Worm (Caenorhabditis elegans) whole organism, dauer: ENCODE results near the gene clec-39.

Source experiments
- unc-62 ChIP-seq: sonication (generic microtip); optimal IDR thresholded peaks from 2 replicates; lab custom pipeline; 2017; ENCODE audit warnings: missing biosample characterization, missing genetic modification reagents, missing genetic modification characterization

Gene clec-39

DNA sequence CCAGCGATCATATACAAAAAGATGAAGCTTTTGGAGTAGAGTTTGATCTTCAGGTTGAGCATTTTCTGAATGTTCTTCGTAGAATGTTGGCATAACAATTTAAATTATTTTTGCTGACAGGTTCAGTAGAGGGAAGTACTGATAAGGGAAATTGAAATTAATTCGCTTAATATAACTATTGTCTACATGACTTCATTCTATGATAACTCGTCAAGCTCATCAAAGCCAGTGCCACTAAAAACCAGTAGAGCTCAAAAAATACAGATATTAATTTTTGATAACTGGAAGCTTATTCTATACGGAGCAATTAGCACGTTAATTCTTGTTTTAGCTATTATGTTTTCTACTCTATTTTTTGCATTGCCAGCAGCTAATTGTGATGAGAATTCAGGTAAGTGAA is at the start of gene clec-39, which contains the start of gene clec-29:
TSS of gene clec-39 (plus strand) at position 169 of the 400 bp plus-strand sequence.
TSS of gene clec-29 (minus strand) at position 101 of the 400 bp plus-strand sequence.
- TF ChIP-seq unc-62 (GFP tag; lab: Kevin White, UChicago): no peak

DNA sequence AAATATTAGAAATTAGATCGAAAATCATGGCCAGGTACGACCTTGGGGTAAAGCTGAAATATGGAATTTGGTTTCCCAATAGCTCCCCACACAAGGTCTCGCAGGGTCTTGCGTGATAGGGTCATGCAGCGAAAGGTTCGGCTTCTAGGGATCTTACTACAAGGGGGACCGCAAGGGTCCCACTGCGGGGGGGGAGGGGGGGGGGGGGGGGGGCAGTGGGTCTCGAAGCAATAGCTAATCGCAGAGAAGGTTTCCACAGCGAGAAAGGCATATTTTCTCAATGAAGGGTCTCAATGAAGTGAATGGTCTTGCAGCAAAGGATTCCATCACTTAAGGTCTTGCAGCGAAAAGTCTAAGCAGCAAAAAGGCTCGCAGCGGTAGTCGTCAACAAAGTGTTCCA is 46.1 kb upstream of the clec-39 start:
- TF ChIP-seq unc-62 (GFP tag; lab: Kevin White, UChicago): no peak

DNA sequence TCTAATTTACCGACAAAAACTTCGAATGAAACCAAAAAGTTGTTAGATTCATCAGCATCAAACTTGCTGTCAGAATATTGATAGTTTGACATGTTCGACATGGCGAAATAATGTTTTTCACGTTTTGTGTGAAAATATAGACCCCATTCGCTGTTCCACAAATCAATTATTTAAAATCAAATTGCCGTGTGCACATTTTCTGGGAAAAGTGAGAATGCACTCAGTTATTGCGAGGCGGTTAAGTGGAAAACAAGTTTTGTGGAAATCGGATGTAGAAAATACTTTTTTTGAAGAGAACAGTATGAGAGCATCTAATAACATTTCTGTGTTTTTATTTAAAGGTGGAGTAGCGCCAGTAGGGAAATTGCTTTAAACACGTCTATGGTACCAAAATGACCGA is 45.3 kb upstream of the clec-39 start, which contains the start of gene srw-42:
TSS of gene srw-42 (minus strand) at position 101 of the 400 bp plus-strand sequence.
- no peak for TF ChIP-seq unc-62 (GFP tag; lab: Kevin White, UChicago)

ce11 chrV:16694538-16694937 is 44.5 kb upstream of the clec-39 start, which contains the start of gene srz-101:
TSS of gene srz-101 (plus strand) at chrV:16694838.
- TF ChIP-seq unc-62 (GFP tag; lab: Kevin White, UChicago): no peak

ce11 chrV:16695499-16695898 is 43.6 kb upstream of the clec-39 start:
- TF ChIP-seq unc-62 (GFP tag; lab: Kevin White, UChicago): no peak

DNA sequence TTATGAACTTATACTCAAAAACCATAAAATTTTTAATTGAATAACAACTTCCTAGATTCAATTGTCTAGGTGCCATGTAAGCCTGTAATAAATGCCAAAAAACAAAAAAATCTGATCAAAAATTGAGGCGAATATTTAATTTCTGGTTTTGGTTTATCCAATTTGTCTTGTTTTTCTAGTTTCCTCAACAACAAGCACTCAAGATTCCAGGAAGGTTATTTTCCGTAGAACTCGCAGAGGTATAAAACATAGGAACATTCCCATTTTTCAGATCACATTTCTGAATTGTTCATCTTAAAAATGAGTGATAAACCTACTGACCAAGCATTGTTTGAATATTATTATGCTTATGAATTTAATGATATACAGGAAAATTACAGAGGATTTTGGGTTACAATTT is 41.9 kb upstream of the clec-39 start, which contains the start of gene srw-41:
TSS of gene srw-41 (plus strand) at position 301 of the 400 bp plus-strand sequence.
- no peak for TF ChIP-seq unc-62 (GFP tag; lab: Kevin White, UChicago)

DNA sequence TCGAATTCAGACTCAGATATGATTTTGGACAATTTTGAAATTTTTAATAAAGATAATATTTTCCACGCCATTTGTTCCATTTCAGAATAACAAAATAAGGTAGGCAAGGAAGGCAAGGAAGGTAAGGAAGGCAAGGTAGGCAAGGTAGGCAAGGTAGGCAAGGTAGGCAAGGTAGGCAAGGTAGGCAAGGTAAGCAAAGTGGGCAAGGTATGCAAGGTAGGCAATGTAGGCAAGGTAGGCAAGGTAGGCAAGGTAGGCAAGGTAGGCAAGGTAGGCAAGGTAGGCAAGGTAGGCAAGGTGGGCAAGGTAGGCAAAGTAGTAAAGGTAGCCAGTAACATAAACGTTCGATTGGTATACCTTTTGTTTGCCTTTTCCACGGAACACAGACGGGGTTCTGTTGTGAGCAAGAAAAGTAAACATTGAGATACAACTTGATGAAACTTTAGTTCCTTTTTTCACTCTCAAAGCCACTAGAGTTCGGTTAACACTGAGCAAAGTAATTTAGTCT is 39.3 kb upstream of the clec-39 start, which contains the start of gene Y70C5C.1:
TSS of gene Y70C5C.1 (plus strand) at position 458 of the 508 bp plus-strand sequence.
- no peak for TF ChIP-seq unc-62 (GFP tag; lab: Kevin White, UChicago)

DNA sequence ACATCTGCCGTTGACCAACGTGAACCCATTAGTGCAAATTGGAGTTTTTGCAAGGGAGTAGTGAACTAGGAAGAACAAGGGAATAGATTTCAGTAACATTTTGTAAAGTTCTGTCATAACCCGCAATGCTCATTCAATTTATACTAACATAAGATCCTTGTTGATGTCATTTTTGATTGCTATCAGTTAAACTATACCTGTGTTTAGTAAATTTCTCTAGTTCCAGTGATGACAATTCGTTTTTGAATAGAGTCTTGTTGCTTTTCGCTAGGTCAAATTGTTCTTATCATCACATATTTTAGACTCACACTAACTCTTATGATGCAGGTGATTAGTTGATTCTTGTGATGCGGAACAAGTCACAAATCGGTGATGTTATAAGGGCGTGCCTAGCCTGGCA is 32.5 kb upstream of the clec-39 start, which contains the start of gene clec-9:
TSS of gene clec-9 (minus strand) at position 101 of the 400 bp plus-strand sequence.
- no peak for TF ChIP-seq unc-62 (GFP tag; lab: Kevin White, UChicago)

ce11 chrV:16713797-16714196 is 25.3 kb upstream of the clec-39 start:
- no peak for TF ChIP-seq unc-62 (GFP tag; lab: Kevin White, UChicago)

- TF ChIP-seq unc-62 (GFP tag; lab: Kevin White, UChicago): no peak
These were observed 22.5 kb upstream of the clec-39 start, which contains the start of gene srh-137 for ce11 chrV:16716574-16716973. TSS of gene srh-137 (minus strand) at chrV:16716674.

ce11 chrV:16723744-16724143 is 15.3 kb upstream of the clec-39 start, which contains the start of gene nhr-112:
TSS of gene nhr-112 (minus strand) at chrV:16723844.
- no peak for TF ChIP-seq unc-62 (GFP tag; lab: Kevin White, UChicago)

DNA sequence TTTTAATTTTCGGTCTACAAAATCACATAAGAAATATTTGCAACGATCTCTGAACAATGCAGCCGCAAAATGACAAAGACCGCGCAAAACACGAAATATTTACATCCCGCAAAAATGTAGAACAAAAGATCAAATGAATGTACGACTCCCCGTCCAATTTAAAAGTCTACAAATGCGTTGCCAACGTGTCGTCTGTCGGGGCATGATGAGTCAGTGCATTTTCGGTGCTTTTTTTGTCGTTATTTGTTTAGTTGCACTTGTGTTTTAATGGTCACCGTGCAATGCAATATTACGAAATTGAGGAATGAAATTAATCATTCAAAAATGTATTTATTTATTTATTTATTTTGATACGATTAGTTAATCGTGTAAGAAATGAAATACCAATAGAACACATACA is 14.5 kb upstream of the clec-39 start:
- no peak for TF ChIP-seq unc-62 (GFP tag; lab: Kevin White, UChicago)

DNA sequence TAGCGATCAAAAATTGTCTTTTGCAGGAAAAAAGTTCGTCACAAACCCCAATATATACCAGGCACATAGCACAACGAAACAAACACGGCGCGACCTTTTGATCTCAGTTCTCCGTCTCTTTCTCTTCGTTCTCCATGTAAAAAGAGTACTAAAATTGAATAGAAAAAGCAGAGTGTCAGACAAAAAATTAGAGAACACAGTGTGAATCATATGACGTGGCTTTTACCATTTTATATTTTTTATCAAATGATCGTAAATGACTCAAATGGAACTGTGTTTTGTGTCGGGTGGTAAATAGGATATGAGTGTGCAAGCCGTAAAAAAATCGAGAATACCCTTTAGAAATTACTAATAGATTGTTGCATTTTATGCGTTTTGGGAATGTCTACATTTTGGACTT is 13.1 kb upstream of the clec-39 start:
- no peak for TF ChIP-seq unc-62 (GFP tag; lab: Kevin White, UChicago)

ce11 chrV:16726915-16727314 is 12.2 kb upstream of the clec-39 start, which contains the start of gene T25E12.14:
TSS of gene T25E12.14 (plus strand) at chrV:16727215.
- no peak for TF ChIP-seq unc-62 (GFP tag; lab: Kevin White, UChicago)

- no peak for TF ChIP-seq unc-62 (GFP tag; lab: Kevin White, UChicago)
These were observed 10.6 kb upstream of the clec-39 start, which contains the start of gene fbxa-127 for ce11 chrV:16728431-16728830. TSS of gene fbxa-127 (plus strand) at chrV:16728731.

ce11 chrV:16729961-16730360 is 9.1 kb upstream of the clec-39 start, which contains the start of gene srz-99:
TSS of gene srz-99 (plus strand) at chrV:16730261.
- TF ChIP-seq unc-62 (GFP tag; lab: Kevin White, UChicago): no peak

ce11 chrV:16731600-16731999 is 7.5 kb upstream of the clec-39 start, which contains the start of gene srz-100:
TSS of gene srz-100 (plus strand) at chrV:16731900.
- no peak for TF ChIP-seq unc-62 (GFP tag; lab: Kevin White, UChicago)
